Fruit fly (Drosophila melanogaster): Measurements from ENCODE around the gene Phb1.

Phb1 gene

dm6 chr2L:19138361-19139041, 14.8 kb upstream of the Phb1 start:
- TF ChIP-seq toe (GFP tag; optimal IDR thresholded peaks at IDR 0.05) (no peak), pad (GFP tag; optimal IDR thresholded peaks at IDR 0.05) (no peak), bab1 (GFP tag; optimal IDR thresholded peaks at IDR 0.05) (no peak), CG7101 (tag; optimal IDR thresholded peaks at IDR 0.05) (no peak), tj (GFP tag; optimal IDR thresholded peaks at IDR 0.05) (no peak)

DNA sequence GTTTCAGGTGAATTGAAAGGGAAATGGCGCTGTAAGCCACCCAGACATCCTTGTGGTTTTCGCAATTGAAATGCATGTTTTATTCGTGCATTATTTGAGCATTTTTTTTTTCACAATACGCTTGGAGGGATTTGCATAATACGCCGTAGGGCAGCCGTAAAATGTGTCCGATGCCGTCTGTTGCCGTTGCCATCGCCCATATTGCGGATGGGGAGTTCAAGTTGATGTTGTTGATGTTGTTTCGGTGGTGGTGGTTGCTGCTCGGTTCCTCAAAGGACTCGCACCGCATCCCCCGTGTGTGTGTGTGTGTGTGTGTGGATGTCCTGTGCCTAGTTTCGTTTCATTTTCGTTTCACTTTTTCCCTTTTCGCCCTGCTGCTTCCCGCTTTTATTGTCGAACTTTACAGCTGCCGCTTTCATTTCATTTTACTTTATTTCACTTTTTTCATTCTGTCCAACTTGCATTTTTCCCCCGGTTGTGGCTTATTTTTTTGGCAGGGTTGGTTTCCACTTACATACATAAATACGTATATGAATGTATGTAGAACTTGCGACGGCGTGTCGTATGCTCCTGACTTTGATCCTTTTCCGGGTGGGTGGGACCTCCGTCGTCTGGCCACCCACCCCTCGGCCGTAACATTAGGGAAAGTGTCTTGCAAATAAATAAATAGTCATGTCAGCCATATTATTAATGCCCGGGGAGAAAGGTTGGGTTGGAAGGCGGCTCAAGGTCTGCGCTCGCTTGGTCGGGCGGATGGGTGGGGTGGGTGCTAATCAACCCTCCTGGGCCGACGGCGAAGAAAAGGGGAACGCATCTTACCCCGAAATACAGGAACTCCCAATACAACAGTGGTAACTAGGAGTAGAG, 14.1 kb upstream of the Phb1 start:
- TF ChIP-seq CG7101 (tag; optimal IDR thresholded peaks at IDR 0.05) = no peak
- peak; percentile 65 for TF ChIP-seq tj (GFP tag; optimal IDR thresholded peaks at IDR 0.05)

dm6 chr2L:19136735-19137134, 13.1 kb upstream of the Phb1 start:
- TF ChIP-seq CG14711 (tag; optimal IDR thresholded peaks at IDR 0.05) (no peak), bab1 (GFP tag; optimal IDR thresholded peaks at IDR 0.05) (peak; percentile 11)

- TF ChIP-seq tj (GFP tag; optimal IDR thresholded peaks at IDR 0.05) (no peak), Mnt (GFP tag; optimal IDR thresholded peaks at IDR 0.05) (no peak)
These were observed 12.4 kb upstream of the Phb1 start for dm6 chr2L:19135955-19136677.

dm6 chr2L:19134814-19135523, 11.3 kb upstream of the Phb1 start, which contains the start of gene Polr1D:
Gene Polr1D (minus strand): TSS chr2L:19135233.
- TF ChIP-seq CG1620 (GFP tag; optimal IDR thresholded peaks at IDR 0.05) (no peak), CG11617 (GFP tag; optimal IDR thresholded peaks at IDR 0.05) (no peak), cic (GFP tag; optimal IDR thresholded peaks at IDR 0.05) (no peak), kay (GFP tag; ENCODE audit: borderline replicate concordance) (no peak), toe (GFP tag; optimal IDR thresholded peaks at IDR 0.05) (no peak), Hr96 (GFP tag; optimal IDR thresholded peaks at IDR 0.05) (no peak), Crg-1 (GFP tag; optimal IDR thresholded peaks at IDR 0.05) (no peak), cnc (optimal IDR thresholded peaks at IDR 0.05) (no peak), ovo (GFP tag; optimal IDR thresholded peaks at IDR 0.05) (peak; percentile 80), CG5204 (GFP tag; optimal IDR thresholded peaks at IDR 0.05) (no peak), Mnt (GFP tag; optimal IDR thresholded peaks at IDR 0.05) (peak; percentile 50), pad (GFP tag; optimal IDR thresholded peaks at IDR 0.05) (peak; percentile 98), bab1 (GFP tag; optimal IDR thresholded peaks at IDR 0.05) (no peak), CG33017 (tag; optimal IDR thresholded peaks at IDR 0.05) (no peak), CG14711 (tag; optimal IDR thresholded peaks at IDR 0.05) (no peak), CG7101 (tag; optimal IDR thresholded peaks at IDR 0.05) (no peak), tj (GFP tag; optimal IDR thresholded peaks at IDR 0.05) (peak; percentile 92), Clk (GFP tag; optimal IDR thresholded peaks at IDR 0.05) (no peak), CG12768 (GFP tag; optimal IDR thresholded peaks at IDR 0.05) (no peak), CG7045 (GFP tag; optimal IDR thresholded peaks at IDR 0.05) (no peak)

dm6 chr2L:19134366-19134689, 10.7 kb upstream of the Phb1 start:
- TF ChIP-seq CG7101 (tag; optimal IDR thresholded peaks at IDR 0.05) (no peak), toe (GFP tag; optimal IDR thresholded peaks at IDR 0.05) (no peak), CG11617 (GFP tag; optimal IDR thresholded peaks at IDR 0.05) (no peak), Clk (GFP tag; optimal IDR thresholded peaks at IDR 0.05) (no peak), kay (GFP tag; ENCODE audit: borderline replicate concordance) (no peak), CG14711 (tag; optimal IDR thresholded peaks at IDR 0.05) (no peak), Hr96 (GFP tag; optimal IDR thresholded peaks at IDR 0.05) (no peak), CG33017 (tag; optimal IDR thresholded peaks at IDR 0.05) (no peak), pad (GFP tag; optimal IDR thresholded peaks at IDR 0.05) (no peak), CG7045 (GFP tag; optimal IDR thresholded peaks at IDR 0.05) (no peak), CG1620 (GFP tag; optimal IDR thresholded peaks at IDR 0.05) (no peak), Mnt (GFP tag; optimal IDR thresholded peaks at IDR 0.05) (no peak), ovo (GFP tag; optimal IDR thresholded peaks at IDR 0.05) (no peak), CG5204 (GFP tag; optimal IDR thresholded peaks at IDR 0.05) (no peak), cnc (optimal IDR thresholded peaks at IDR 0.05) (no peak)

Data from whole organism, adult.